Worm (Caenorhabditis elegans) whole organism, L4 larva: Measurements from ENCODE around the gene nono-1.

Experiments
- D1046.2 ChIP-seq: fragments of 200-800 bp; sonication (Bioruptor generic); IDR thresholded peaks from 2 replicates; pipeline ENCODE4 v1.3.6; 2022; ENCODE audit warnings: missing genetic modification characterization, missing compliant biosample characterization
- R02D3.7 ChIP-seq: fragments of 150-350 bp; sonication (generic microtip); optimal IDR thresholded peaks from 3 replicates; lab custom pipeline; 2014; ENCODE audit warnings: missing biosample characterization, missing genetic modification characterization
- Y48G9A.11 ChIP-seq: fragments of 200-800 bp; sonication (Bioruptor generic); IDR thresholded peaks from 2 replicates; pipeline ENCODE4 v1.3.6; 2022; ENCODE audit warnings: missing genetic modification reagents, missing genetic modification characterization, missing compliant biosample characterization
- ZK337.2 ChIP-seq: fragments of 200-800 bp; sonication (Bioruptor generic); IDR thresholded peaks from 2 replicates; pipeline ENCODE4 v1.3.6; 2022; ENCODE audit warnings: missing genetic modification reagents, missing genetic modification characterization, missing compliant biosample characterization
- aha-1 ChIP-seq: fragments of 150-350 bp; peaks from one replicate; lab custom pipeline; 2014; ENCODE audit warnings: missing biosample characterization, missing genetic modification characterization
- ama-1 ChIP-seq: fragments of 150-350 bp; optimal IDR thresholded peaks from 2 replicates; lab custom pipeline; 2014; ENCODE audit warnings: inconsistent platforms, mixed read lengths
- ceh-20 ChIP-seq: fragments of 200-800 bp; sonication (Bioruptor generic); IDR thresholded peaks from 2 replicates; pipeline ENCODE4 v1.3.6; 2022; ENCODE audit warnings: missing genetic modification reagents, missing genetic modification characterization, missing compliant biosample characterization
- ceh-82 ChIP-seq: sonication (generic microtip); optimal IDR thresholded peaks from 2 replicates; lab custom pipeline; 2017; ENCODE audit warnings: missing biosample characterization, missing genetic modification characterization
- cey-2 ChIP-seq: sonication (generic microtip); optimal IDR thresholded peaks from 3 replicates; lab custom pipeline; 2017; ENCODE audit warnings: missing genetic modification characterization, mild to moderate bottlenecking, missing compliant biosample characterization, antibody characterized with exemption, borderline replicate concordance; ENCODE audit not compliant: insufficient read depth
- ctbp-1 ChIP-seq: fragments of 200-800 bp; sonication (Bioruptor generic); IDR thresholded peaks from 2 replicates; pipeline ENCODE4 v1.3.6; 2022; ENCODE audit warnings: missing genetic modification reagents, missing genetic modification characterization, missing compliant biosample characterization
- daf-12 ChIP-seq: fragments of 150-350 bp; optimal IDR thresholded peaks from 2 replicates; lab custom pipeline; 2014; ENCODE audit warnings: missing biosample characterization, missing genetic modification reagents, missing genetic modification characterization
- daf-16 ChIP-seq, 3 experiments: sonication (generic microtip); optimal IDR thresholded peaks; 2 replicates each; lab custom pipeline; 2016 to 2017; ENCODE audit warnings: missing genetic modification characterization in 3 of 3, missing genetic modification reagents in 3 of 3, mild to moderate bottlenecking in 2 of 3, missing compliant biosample characterization in 2 of 3, missing biosample characterization in 1 of 3, moderate library complexity in 1 of 3
- dmd-6 ChIP-seq: fragments of 200-800 bp; sonication (Bioruptor generic); IDR thresholded peaks from 2 replicates; pipeline ENCODE4 v1.3.6; 2022; ENCODE audit warnings: missing genetic modification reagents, missing genetic modification characterization, missing compliant biosample characterization
- dpl-1 ChIP-seq: fragments of 150-350 bp; optimal IDR thresholded peaks from 2 replicates; lab custom pipeline; 2014; ENCODE audit warnings: missing biosample characterization, missing genetic modification reagents, missing genetic modification characterization
- duxl-1 ChIP-seq: sonication (generic microtip); optimal IDR thresholded peaks from 2 replicates; lab custom pipeline; 2016; ENCODE audit warnings: mild to moderate bottlenecking, missing genetic modification characterization, moderate library complexity, missing compliant biosample characterization; ENCODE audit not compliant: poor library complexity
- egl-43 ChIP-seq: fragments of 200-800 bp; sonication (Bioruptor generic); IDR thresholded peaks from 2 replicates; pipeline ENCODE4 v1.3.6; 2022; ENCODE audit warnings: missing genetic modification reagents, missing genetic modification characterization, missing compliant biosample characterization
- fkh-10 ChIP-seq: fragments of 150-350 bp; optimal IDR thresholded peaks from 2 replicates; lab custom pipeline; 2014; ENCODE audit warnings: missing biosample characterization, missing genetic modification reagents, missing genetic modification characterization
- hif-1 ChIP-seq, 2 experiments: sonication (generic microtip); optimal IDR thresholded peaks; 2 replicates each; lab custom pipeline; 2016 to 2017; ENCODE audit warnings: missing compliant biosample characterization in 2 of 2, missing genetic modification characterization in 2 of 2, missing genetic modification reagents in 2 of 2, missing genotype in 2 of 2, mild to moderate bottlenecking in 1 of 2
- hlh-11 ChIP-seq: fragments of 200-800 bp; sonication (Bioruptor generic); optimal IDR thresholded peaks from 2 replicates; lab custom pipeline; 2018; ENCODE audit warnings: mild to moderate bottlenecking, missing genetic modification characterization, missing compliant biosample characterization
- hlh-30 ChIP-seq: sonication (generic microtip); optimal IDR thresholded peaks from 2 replicates; lab custom pipeline; 2017; ENCODE audit warnings: antibody characterized with exemption, mild to moderate bottlenecking, missing genetic modification characterization, missing compliant biosample characterization; ENCODE audit not compliant: insufficient read depth
- hmg-1.1 ChIP-seq: fragments of 200-800 bp; sonication (Bioruptor generic); IDR thresholded peaks from 2 replicates; pipeline ENCODE4 v1.3.6; 2022; ENCODE audit warnings: missing genetic modification reagents, missing genetic modification characterization, missing compliant biosample characterization
- lin-1 ChIP-seq: fragments of 200-800 bp; sonication (Bioruptor generic); IDR thresholded peaks from 2 replicates; pipeline ENCODE4 v1.3.6; 2022; ENCODE audit warnings: missing genetic modification reagents, missing genetic modification characterization, missing compliant biosample characterization
- lin-29 ChIP-seq: fragments of 200-800 bp; sonication (Bioruptor generic); IDR thresholded peaks from 2 replicates; pipeline ENCODE4 v1.3.6; 2022; ENCODE audit warnings: missing genetic modification reagents, missing genetic modification characterization, missing compliant biosample characterization
- lsy-2 ChIP-seq, 2 experiments: fragments of 150-350 bp in 1 of 2; sonication (generic microtip) in 1 of 2; optimal IDR thresholded peaks; 2 replicates each; lab custom pipeline; 2014 to 2017; ENCODE audit warnings: missing biosample characterization in 2 of 2, missing genetic modification characterization in 2 of 2
- madf-5 ChIP-seq, 2 experiments: fragments of 200-800 bp; sonication (Bioruptor generic); IDR thresholded peaks; 2 replicates each; pipeline ENCODE4 v1.3.6; 2022; ENCODE audit warnings: missing compliant biosample characterization in 2 of 2, missing genetic modification characterization in 2 of 2
- madf-9 ChIP-seq: fragments of 200-800 bp; sonication (Bioruptor generic); conservative IDR thresholded peaks from 2 replicates; pipeline ENCODE4 v1.3.6; 2022; ENCODE audit warnings: missing genetic modification reagents, missing genetic modification characterization, missing compliant biosample characterization
- mep-1 ChIP-seq: fragments of 150-350 bp; sonication (generic microtip); optimal IDR thresholded peaks from 3 replicates; lab custom pipeline; 2014; ENCODE audit warnings: missing biosample characterization, missing genetic modification characterization
- mes-2 ChIP-seq: sonication (generic microtip); optimal IDR thresholded peaks from 2 replicates; lab custom pipeline; 2016; ENCODE audit warnings: missing genotype, mild to moderate bottlenecking, missing genetic modification characterization, missing compliant biosample characterization; ENCODE audit not compliant: poor library complexity, severe bottlenecking
- mxl-3 ChIP-seq: fragments of 200-800 bp; sonication (Bioruptor generic); optimal IDR thresholded peaks from 2 replicates; lab custom pipeline; 2018; ENCODE audit warnings: mild to moderate bottlenecking, missing genetic modification characterization, missing compliant biosample characterization
- nhr-102 ChIP-seq: sonication (generic microtip); optimal IDR thresholded peaks from 2 replicates; lab custom pipeline; 2016; ENCODE audit warnings: mild to moderate bottlenecking, missing genetic modification characterization, moderate library complexity, missing compliant biosample characterization
- nhr-28 ChIP-seq: fragments of 150-350 bp; optimal IDR thresholded peaks from 2 replicates; lab custom pipeline; 2014; ENCODE audit warnings: missing biosample characterization, missing genetic modification characterization
- nhr-6 ChIP-seq: fragments of 150-350 bp; optimal IDR thresholded peaks from 2 replicates; lab custom pipeline; 2014; ENCODE audit warnings: missing biosample characterization, missing genetic modification characterization
- nhr-77 ChIP-seq: fragments of 150-350 bp; optimal IDR thresholded peaks from 2 replicates; lab custom pipeline; 2014; ENCODE audit warnings: missing biosample characterization, missing genetic modification characterization
- php-3 ChIP-seq: fragments of 200-800 bp; sonication (Bioruptor generic); IDR thresholded peaks from 2 replicates; pipeline ENCODE4 v1.3.6; 2022; ENCODE audit warnings: missing genetic modification reagents, missing genetic modification characterization, missing compliant biosample characterization
- rbr-2 ChIP-seq: sonication (generic microtip); optimal IDR thresholded peaks from 2 replicates; lab custom pipeline; 2016; ENCODE audit warnings: missing genotype, missing genetic modification characterization, missing compliant biosample characterization
- sdz-12 ChIP-seq: fragments of 200-800 bp; sonication (Bioruptor generic); optimal IDR thresholded peaks from 2 replicates; lab custom pipeline; 2018; ENCODE audit warnings: mild to moderate bottlenecking, missing genetic modification characterization, missing compliant biosample characterization
- set-16 ChIP-seq: fragments of 200-800 bp; sonication (Bioruptor generic); IDR thresholded peaks from 2 replicates; pipeline ENCODE4 v1.3.6; 2022; ENCODE audit warnings: missing genetic modification reagents, missing genetic modification characterization, missing compliant biosample characterization
- snpc-4 ChIP-seq: fragments of 150-350 bp; optimal IDR thresholded peaks from 2 replicates; lab custom pipeline; 2014; ENCODE audit warnings: missing biosample characterization, missing genetic modification characterization
- unc-130 ChIP-seq: sonication (generic microtip); optimal IDR thresholded peaks from 2 replicates; lab custom pipeline; 2016; ENCODE audit warnings: missing genetic modification reagents, missing genetic modification characterization, missing compliant biosample characterization
- unc-39 ChIP-seq: sonication (generic microtip); optimal IDR thresholded peaks from 2 replicates; lab custom pipeline; 2017; ENCODE audit warnings: missing biosample characterization, missing genetic modification characterization
- unc-62 ChIP-seq, 3 experiments: fragments of 150-350 bp in 1 of 3; sonication (generic microtip); optimal IDR thresholded peaks in 2 of 3; peaks in 1 of 3; 1 replicate in 1 of 3; 2 replicates in 2 of 3; lab custom pipeline; 2014 to 2017; ENCODE audit warnings: missing biosample characterization in 3 of 3, missing genetic modification characterization in 3 of 3, missing genetic modification reagents in 3 of 3, missing genotype in 1 of 3
- vab-7 ChIP-seq: fragments of 200-800 bp; sonication (Bioruptor generic); IDR thresholded peaks from 2 replicates; pipeline ENCODE4 v1.3.6; 2022; ENCODE audit warnings: missing genetic modification reagents, missing genetic modification characterization, missing compliant biosample characterization
- zfp-2 ChIP-seq: sonication (generic microtip); optimal IDR thresholded peaks from 2 replicates; lab custom pipeline; 2016; ENCODE audit warnings: mild to moderate bottlenecking, missing genetic modification characterization, missing compliant biosample characterization
- zip-2 ChIP-seq: fragments of 150-350 bp; optimal IDR thresholded peaks from 2 replicates; lab custom pipeline; 2014; ENCODE audit warnings: missing biosample characterization, missing genetic modification characterization
- ztf-11 ChIP-seq: fragments of 150-350 bp; optimal IDR thresholded peaks from 2 replicates; lab custom pipeline; 2014; ENCODE audit warnings: missing biosample characterization, missing genetic modification characterization
- ztf-7 ChIP-seq: fragments of 150-350 bp; optimal IDR thresholded peaks from 2 replicates; lab custom pipeline; 2014; ENCODE audit warnings: missing biosample characterization, missing genetic modification characterization

Gene nono-1

ce11 chrIII:5950756-5951345 is 7.2 kb downstream of the nono-1 start (continued):
- TF ChIP-seq mxl-3 (GFP tag; lab: Kevin White, UChicago): no peak
- TF ChIP-seq vab-7 (GFP tag; lab: Robert Waterston, UW): no peak
- TF ChIP-seq ceh-82 (tag; lab: Kevin White, UChicago): no peak
- no peak for TF ChIP-seq daf-12
- TF ChIP-seq ZK337.2: no peak
- no peak for TF ChIP-seq ztf-7
- TF ChIP-seq hmg-1.1 (GFP tag; lab: Robert Waterston, UW): peak; percentile 26; the same call in 1 of the 2 replicates
- no peak for TF ChIP-seq ceh-20 (GFP tag; lab: Robert Waterston, UW)
- TF ChIP-seq snpc-4: no peak
- TF ChIP-seq madf-5 (GFP tag; IDR thresholded peaks at IDR 0.05; lab: Robert Waterston, UW): 0 out of 4 replicates have a peak, but pooled peaks have one; percentile 25 to 49
- TF ChIP-seq madf-9: no peak
- TF ChIP-seq nhr-6 (tag; lab: Kevin White, UChicago): no peak
- TF ChIP-seq php-3 (GFP tag; lab: Robert Waterston, UW): peak; percentile 14; the same call in 1 of the 2 replicates
- 0 out of 2 replicates have a peak, but pooled peaks have one; percentile 20 for TF ChIP-seq lin-1 (GFP tag; lab: Robert Waterston, UW)
- no peak for TF ChIP-seq zip-2
- TF ChIP-seq hif-1 (tag; optimal IDR thresholded peaks at IDR 0.05; lab: Kevin White, UChicago): no peak
- TF ChIP-seq zfp-2 (tag; lab: Kevin White, UChicago): no peak
- TF ChIP-seq lin-29 (GFP tag; lab: Robert Waterston, UW): no peak
- TF ChIP-seq nhr-28: peak; percentile 8
- peak; percentile 32 for TF ChIP-seq mes-2 (tag; lab: Kevin White, UChicago)
- no peak for TF ChIP-seq dpl-1 (GFP tag; lab: Kevin White, UChicago)
- TF ChIP-seq, all 104 proteins: peak for 11

ce11 chrIII:5949817-5950216 is 8.2 kb downstream of the nono-1 start:
- TF ChIP-seq vab-7 (GFP tag; lab: Robert Waterston, UW): no peak
- no peak for TF ChIP-seq ztf-11
- peak; percentile 20 for TF ChIP-seq mes-2 (tag; lab: Kevin White, UChicago)
- no peak for TF ChIP-seq nhr-102
- TF ChIP-seq rbr-2 (tag; lab: Kevin White, UChicago): peak; percentile 36
- peak; percentile 94 for TF ChIP-seq aha-1
- peak; percentile 2 for TF ChIP-seq hlh-30 (tag; lab: Kevin White, UChicago)
- TF ChIP-seq nhr-77 (tag; lab: Kevin White, UChicago): no peak
- TF ChIP-seq lin-1 (GFP tag; lab: Robert Waterston, UW): no peak
- peak; percentile 59 for TF ChIP-seq hmg-1.1 (GFP tag; lab: Robert Waterston, UW)
- no peak for TF ChIP-seq D1046.2 (GFP tag; lab: Robert Waterston, UW)
- TF ChIP-seq mep-1: peak; percentile 54
- TF ChIP-seq sdz-12 (GFP tag; lab: Kevin White, UChicago): no peak
- peak; percentile 50; the same call in 1 of the 2 replicates for TF ChIP-seq ctbp-1 (GFP tag; lab: Robert Waterston, UW)
- TF ChIP-seq cey-2 (tag; lab: Kevin White, UChicago): no peak
- TF ChIP-seq hlh-11 (tag; lab: Kevin White, UChicago): peak; percentile 57
- TF ChIP-seq unc-62 (GFP tag; optimal IDR thresholded peaks at IDR 0.05 in 1 of 2; lab: Kevin White, UChicago): peak in 1 of 2 experiments; percentile 94
- no peak for TF ChIP-seq unc-62 (tag; optimal IDR thresholded peaks at IDR 0.05; lab: Kevin White, UChicago)
- 0 out of 2 replicates have a peak, but pooled peaks have one; percentile 5 for TF ChIP-seq egl-43 (GFP tag; lab: Robert Waterston, UW)
- TF ChIP-seq ceh-20 (GFP tag; lab: Robert Waterston, UW): peak; percentile 56
- no peak for TF ChIP-seq ama-1
- peak; percentile 10; the same call in 1 of the 2 replicates for TF ChIP-seq dmd-6 (GFP tag; lab: Robert Waterston, UW)
- peak; percentile 76 for TF ChIP-seq fkh-10 (GFP tag; lab: Kevin White, UChicago)
- TF ChIP-seq daf-16 (GFP tag; optimal IDR thresholded peaks at IDR 0.05; lab: Kevin White, UChicago): peak in 1 of 2 experiments; percentile 56
- no peak for TF ChIP-seq daf-16 (tag; optimal IDR thresholded peaks at IDR 0.05; lab: Kevin White, UChicago)
- no peak for TF ChIP-seq nhr-6 (tag; lab: Kevin White, UChicago)
- peak; percentile 48; the same call in 1 of the 2 replicates for TF ChIP-seq set-16 (GFP tag; lab: Robert Waterston, UW)
- TF ChIP-seq unc-39 (tag; lab: Kevin White, UChicago): no peak
- no peak for TF ChIP-seq unc-130 (GFP tag; lab: Kevin White, UChicago)
- TF ChIP-seq zfp-2 (tag; lab: Kevin White, UChicago): no peak
- TF ChIP-seq hif-1 (tag; optimal IDR thresholded peaks at IDR 0.05; lab: Kevin White, UChicago): peak in 1 of 2 experiments; percentile 16
- TF ChIP-seq lsy-2 (tag; optimal IDR thresholded peaks at IDR 0.05; lab: Kevin White, UChicago): peak in 1 of 2 experiments; percentile 44
- TF ChIP-seq R02D3.7 (tag; lab: Kevin White, UChicago): no peak
- TF ChIP-seq Y48G9A.11: no peak
- TF ChIP-seq duxl-1 (tag; lab: Kevin White, UChicago): no peak
